Worm (Caenorhabditis elegans): ENCODE measurements around the gene C04G6.2.

C04G6.2 gene

DNA sequence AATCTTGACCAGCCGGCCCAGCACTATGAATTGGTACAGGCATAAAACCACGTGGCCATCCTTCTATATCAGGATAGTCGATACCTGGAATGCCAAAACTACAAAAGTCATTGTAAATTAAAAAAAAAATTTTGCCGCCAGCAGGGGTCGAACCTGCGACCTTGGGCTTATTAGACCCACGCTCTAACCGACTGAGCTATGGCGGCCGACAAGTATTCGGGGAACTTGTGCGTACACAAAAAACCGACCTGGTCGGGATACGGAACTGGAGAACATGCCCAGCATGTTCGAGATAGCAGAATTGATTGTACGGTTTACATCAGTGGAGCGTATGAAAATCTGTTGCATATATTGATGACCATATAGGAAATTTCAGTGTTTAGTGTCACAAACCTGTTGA is 35.7 kb upstream of the C04G6.2 start (continued):
- TF ChIP-seq lin-54 (GFP tag; optimal IDR thresholded peaks at IDR 0.05) (peak; percentile 64), tbp1 (GFP tag; optimal IDR thresholded peaks at IDR 0.05) (peak; percentile 99), dpff-1 (tag; optimal IDR thresholded peaks at IDR 0.05) (no peak), snpc-1.3 (tag; optimal IDR thresholded peaks at IDR 0.05; ENCODE audit: insufficient read depth) (peak; percentile 18), K11D2.4 (GFP tag; IDR thresholded peaks at IDR 0.05) (peak; percentile 67), unc-62 (GFP tag; optimal IDR thresholded peaks at IDR 0.05) (no peak), lsy-27 (tag; optimal IDR thresholded peaks at IDR 0.05; ENCODE audit: borderline replicate concordance, insufficient read depth) (no peak)

DNA sequence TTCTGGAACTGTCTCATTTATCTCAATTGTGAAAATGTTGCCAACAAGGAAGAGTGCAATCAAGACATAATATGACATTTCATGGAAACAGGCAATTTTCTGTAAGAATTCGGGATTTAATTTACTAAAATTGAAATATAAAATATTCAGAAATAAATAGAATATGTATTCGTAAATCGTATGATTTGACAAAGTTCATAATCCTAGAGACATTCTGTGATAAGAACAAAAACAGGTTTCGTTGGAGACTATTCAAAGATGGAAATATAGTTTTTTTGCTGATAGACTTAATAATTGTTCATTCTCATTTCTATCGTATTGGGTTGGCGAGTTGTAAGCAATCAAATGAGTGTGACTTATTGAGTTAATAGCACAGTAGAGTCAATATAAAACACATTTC is 35.0 kb upstream of the C04G6.2 start, which contains the start of gene C27A2.12:
Gene C27A2.12, minus strand, starts transcription at position 101 of the 400 bp plus-strand sequence.
- no peak for TF ChIP-seq gei-17 (GFP tag; optimal IDR thresholded peaks at IDR 0.05)
- no peak for TF ChIP-seq ztf-25 (GFP tag; IDR thresholded peaks at IDR 0.05)
- no peak for TF ChIP-seq egl-18 (GFP tag; IDR thresholded peaks at IDR 0.05)
- no peak for TF ChIP-seq athp-1 (tag; optimal IDR thresholded peaks at IDR 0.05)
- no peak for TF ChIP-seq F39B2.1 (GFP tag; IDR thresholded peaks at IDR 0.05)
- TF ChIP-seq rcor-1 (GFP tag; IDR thresholded peaks at IDR 0.05): no peak
- no peak for TF ChIP-seq sptf-2 (GFP tag; optimal IDR thresholded peaks at IDR 0.05)
- no peak for TF ChIP-seq ztf-3 (GFP tag; optimal IDR thresholded peaks at IDR 0.05)
- no peak for TF ChIP-seq lin-26 (GFP tag; IDR thresholded peaks at IDR 0.05)
- no peak for TF ChIP-seq lag-1 (GFP tag; IDR thresholded peaks at IDR 0.05)
- no peak for TF ChIP-seq cebp-1 (GFP tag; IDR thresholded peaks at IDR 0.05)
- TF ChIP-seq cebp-1 (tag; optimal IDR thresholded peaks at IDR 0.05): no peak
- no peak for TF ChIP-seq hsf-1 (GFP tag; IDR thresholded peaks at IDR 0.05)
- no peak for TF ChIP-seq Y56A3A.18 (GFP tag; IDR thresholded peaks at IDR 0.05)
- no peak for TF ChIP-seq F37B4.10 (GFP tag; IDR thresholded peaks at IDR 0.05)

ce11 chrII:5060719-5061118 is 32.3 kb upstream of the C04G6.2 start, which contains the start of gene pho-12:
pho-12 (minus strand) TSS chrII:5060819.
- TF ChIP-seq K11D2.4 (GFP tag; IDR thresholded peaks at IDR 0.05): no peak
- no peak for TF ChIP-seq hlh-26 (GFP tag; conservative IDR thresholded peaks at IDR 0.05)
- TF ChIP-seq egrh-3 (GFP tag; IDR thresholded peaks at IDR 0.05): no peak
- no peak for TF ChIP-seq let-526 (GFP tag; IDR thresholded peaks at IDR 0.05)
- TF ChIP-seq dox-1 (GFP tag; IDR thresholded peaks at IDR 0.05): no peak

ce11 chrII:5061794-5062368 is 31.1 kb upstream of the C04G6.2 start, which contains the start of gene smc-5:
smc-5 (plus strand) TSS chrII:5062125.
- no peak for TF ChIP-seq ceh-58 (GFP tag; IDR thresholded peaks at IDR 0.05)
- TF ChIP-seq sptf-2 (GFP tag; optimal IDR thresholded peaks at IDR 0.05): no peak
- TF ChIP-seq cebp-1 (GFP tag; IDR thresholded peaks at IDR 0.05): peak; percentile 63; the same call in 1 of the 2 replicates
- TF ChIP-seq cebp-1 (tag; optimal IDR thresholded peaks at IDR 0.05): no peak
- TF ChIP-seq mes-4 (tag; optimal IDR thresholded peaks at IDR 0.05): no peak
- no peak for TF ChIP-seq nhr-27 (tag; optimal IDR thresholded peaks at IDR 0.05)
- TF ChIP-seq somi-1 (GFP tag; optimal IDR thresholded peaks at IDR 0.05): no peak
- peak; percentile 32 for TF ChIP-seq xnd-1 (tag; optimal IDR thresholded peaks at IDR 0.05)
- no peak for TF ChIP-seq attf-6 (GFP tag; IDR thresholded peaks at IDR 0.05)
- no peak for TF ChIP-seq ets-4 (GFP tag; optimal IDR thresholded peaks at IDR 0.05)
- no peak for TF ChIP-seq K11D2.4 (GFP tag; IDR thresholded peaks at IDR 0.05)
- TF ChIP-seq ztf-6 (GFP tag; IDR thresholded peaks at IDR 0.05): no peak
- TF ChIP-seq unc-130 (GFP tag; optimal IDR thresholded peaks at IDR 0.05): peak; percentile 77
- TF ChIP-seq die-1 (tag; optimal IDR thresholded peaks at IDR 0.05): peak; percentile 7
- TF ChIP-seq rcor-1 (GFP tag; IDR thresholded peaks at IDR 0.05): peak; percentile 36; the same call in 1 of the 2 replicates
- no peak for TF ChIP-seq T26A5.8 (tag; optimal IDR thresholded peaks at IDR 0.05)
- TF ChIP-seq sdz-38 (tag; optimal IDR thresholded peaks at IDR 0.05): no peak
- TF ChIP-seq dox-1 (GFP tag; IDR thresholded peaks at IDR 0.05): peak; percentile 82
- TF ChIP-seq K12H6.12 (tag; optimal IDR thresholded peaks at IDR 0.05): no peak
- TF ChIP-seq tbp1 (GFP tag; optimal IDR thresholded peaks at IDR 0.05): peak; percentile 54
- TF ChIP-seq egl-18 (GFP tag; IDR thresholded peaks at IDR 0.05): no peak
- no peak for TF ChIP-seq C06A6.2 (GFP tag; conservative IDR thresholded peaks at IDR 0.05)
- peak; percentile 96 for TF ChIP-seq ceh-100 (GFP tag; IDR thresholded peaks at IDR 0.05)
- TF ChIP-seq hlh-26 (GFP tag; conservative IDR thresholded peaks at IDR 0.05): no peak
- no peak for TF ChIP-seq gei-17 (GFP tag; optimal IDR thresholded peaks at IDR 0.05)
- peak; percentile 71 for TF ChIP-seq lin-54 (GFP tag; optimal IDR thresholded peaks at IDR 0.05)
- TF ChIP-seq sea-2 (GFP tag; IDR thresholded peaks at IDR 0.05): no peak
- no peak for TF ChIP-seq ztf-25 (GFP tag; IDR thresholded peaks at IDR 0.05)
- peak; percentile 15 for TF ChIP-seq madf-10 (tag; optimal IDR thresholded peaks at IDR 0.05)

Data from whole organism, young adult.